Fruit fly (Drosophila melanogaster) whole organism, wandering third instar larva: Measurements from ENCODE around the gene Or33b.

Experiments used
- Abd-B ChIP-seq: fragments of >200 bp; optimal IDR thresholded peaks from 2 replicates; lab custom pipeline; 2017; ENCODE audit warnings: missing biosample characterization, missing genetic modification characterization
- CG32264 ChIP-seq: fragments of 200-800 bp; sonication (Bioruptor generic); optimal IDR thresholded peaks from 2 replicates; lab custom pipeline; 2016; ENCODE audit warnings: missing biosample characterization, missing genetic modification characterization
- CG9705 ChIP-seq: fragments of 200-800 bp; sonication (Bioruptor generic); optimal IDR thresholded peaks from 2 replicates; lab custom pipeline; 2018; ENCODE audit warnings: missing biosample characterization, mild to moderate bottlenecking, missing genetic modification characterization
- CrebA ChIP-seq: fragments of 200-800 bp; sonication (Bioruptor generic); optimal IDR thresholded peaks from 2 replicates; lab custom pipeline; 2016; ENCODE audit warnings: missing biosample characterization, mild to moderate bottlenecking, missing genetic modification characterization, borderline replicate concordance
- Dfd ChIP-seq: fragments of >200 bp; optimal IDR thresholded peaks from 2 replicates; lab custom pipeline; 2017; ENCODE audit warnings: missing biosample characterization, missing genetic modification characterization
- Dif ChIP-seq: fragments of 200-275, 200-300 bp; sonication (Bioruptor generic); optimal IDR thresholded peaks from 2 replicates; lab custom pipeline; 2018; ENCODE audit warnings: missing biosample characterization, missing genetic modification characterization; ENCODE audit not compliant: partially characterized antibody
- GATAd ChIP-seq: sonication (Bioruptor generic); optimal IDR thresholded peaks from 2 replicates; lab custom pipeline; 2016; ENCODE audit warnings: missing biosample characterization, missing genetic modification characterization
- HLH106 ChIP-seq: fragments of 200-800 bp; optimal IDR thresholded peaks from 3 replicates; lab custom pipeline; 2019; ENCODE audit warnings: missing biosample characterization, mild to moderate bottlenecking, missing genetic modification characterization, moderate library complexity
- Hnf4 ChIP-seq: fragments of 200-800 bp; sonication (Bioruptor generic); optimal IDR thresholded peaks from 2 replicates; lab custom pipeline; 2016; ENCODE audit warnings: missing biosample characterization, mild to moderate bottlenecking, missing genetic modification characterization
- Hr78 ChIP-seq: fragments of >200 bp; optimal IDR thresholded peaks from 2 replicates; lab custom pipeline; 2017; ENCODE audit warnings: missing biosample characterization, missing genetic modification characterization
- Hr83 ChIP-seq: fragments of 200-300 bp; sonication (Bioruptor generic); optimal IDR thresholded peaks from 2 replicates; lab custom pipeline; 2016; ENCODE audit warnings: missing biosample characterization, mild to moderate bottlenecking, missing genetic modification characterization, moderate library complexity; ENCODE audit not compliant: poor library complexity, severe bottlenecking
- Jra ChIP-seq: sonication (Bioruptor generic); optimal IDR thresholded peaks from 2 replicates; lab custom pipeline; 2016; ENCODE audit warnings: missing biosample characterization, missing genetic modification characterization
- Mio ChIP-seq: sonication (Bioruptor generic); optimal IDR thresholded peaks from 2 replicates; lab custom pipeline; 2016; ENCODE audit warnings: missing biosample characterization, missing genetic modification characterization
- Myc ChIP-seq: fragments of >200 bp; optimal IDR thresholded peaks from 2 replicates; lab custom pipeline; 2017
- N ChIP-seq: fragments of >200 bp; optimal IDR thresholded peaks from 2 replicates; lab custom pipeline; 2018; ENCODE audit warnings: missing biosample characterization, missing external identifiers, missing genetic modification characterization
- OdsH ChIP-seq: fragments of 200-800 bp; sonication (Bioruptor generic); optimal IDR thresholded peaks from 2 replicates; lab custom pipeline; 2016; ENCODE audit warnings: missing biosample characterization, mild to moderate bottlenecking, missing genetic modification characterization
- Rel ChIP-seq, 2 experiments: fragments of 200-800 bp; sonication (Bioruptor generic) in 1 of 2; optimal IDR thresholded peaks; 2 replicates in 1 of 2; 3 replicates in 1 of 2; lab custom pipeline; 2016 to 2019; ENCODE audit warnings: mild to moderate bottlenecking in 2 of 2, missing biosample characterization in 2 of 2, missing genetic modification characterization in 2 of 2, moderate library complexity in 1 of 2
- Sp1 ChIP-seq: fragments of 200-800 bp; sonication (Bioruptor generic); optimal IDR thresholded peaks from 3 replicates; lab custom pipeline; 2019; ENCODE audit warnings: missing biosample characterization, mild to moderate bottlenecking, missing genetic modification characterization, moderate library complexity
- Vsx2 ChIP-seq: fragments of 200-300, 225-300 bp; sonication (Bioruptor generic); optimal IDR thresholded peaks from 2 replicates; lab custom pipeline; 2018; ENCODE audit warnings: missing biosample characterization, missing genetic modification characterization; ENCODE audit not compliant: partially characterized antibody
- br ChIP-seq: fragments of 200-800 bp; sonication (Bioruptor generic); optimal IDR thresholded peaks from 2 replicates; lab custom pipeline; 2016; ENCODE audit warnings: missing biosample characterization, missing genetic modification characterization
- brk ChIP-seq: fragments of 200-800 bp; sonication (Bioruptor generic); optimal IDR thresholded peaks from 2 replicates; lab custom pipeline; 2016; ENCODE audit warnings: missing biosample characterization, mild to moderate bottlenecking, missing genetic modification characterization
- dl ChIP-seq, 2 experiments: fragments of 175-275, 200-275 bp in 1 of 2; fragments of 200-275 bp in 1 of 2; sonication (Bioruptor generic); optimal IDR thresholded peaks; lab custom pipeline; 2018; ENCODE audit warnings: mild to moderate bottlenecking in 2 of 2, missing biosample characterization in 2 of 2, missing genetic modification characterization in 2 of 2, moderate library complexity in 2 of 2; ENCODE audit not compliant: partially characterized antibody in 2 of 2, insufficient read depth in 1 of 2
- dmrt93B ChIP-seq: fragments of 200-800 bp; sonication (Bioruptor generic); optimal IDR thresholded peaks from 2 replicates; lab custom pipeline; 2018; ENCODE audit warnings: missing biosample characterization, mild to moderate bottlenecking, missing genetic modification characterization
- dsf ChIP-seq: sonication (Bioruptor generic); optimal IDR thresholded peaks from 2 replicates; lab custom pipeline; 2016; ENCODE audit warnings: missing biosample characterization, missing genetic modification characterization, borderline replicate concordance
- ey ChIP-seq: fragments of 200-800 bp; sonication (Bioruptor generic); optimal IDR thresholded peaks from 2 replicates; lab custom pipeline; 2016; ENCODE audit warnings: missing biosample characterization, missing genetic modification characterization
- foxo ChIP-seq, 2 experiments: fragments of 200-800 bp; sonication (Bioruptor generic); optimal IDR thresholded peaks; 2 replicates in 1 of 2; 3 replicates in 1 of 2; lab custom pipeline; 2016 to 2017; ENCODE audit warnings: missing biosample characterization in 2 of 2, missing genetic modification characterization in 2 of 2
- fru ChIP-seq: fragments of 200-800 bp; sonication (Bioruptor generic); optimal IDR thresholded peaks from 3 replicates; lab custom pipeline; 2016; ENCODE audit warnings: missing biosample characterization, mild to moderate bottlenecking, missing genetic modification characterization
- h ChIP-seq: fragments of 200-800 bp; sonication (Bioruptor generic); optimal IDR thresholded peaks from 3 replicates; lab custom pipeline; 2016; ENCODE audit warnings: missing biosample characterization, mild to moderate bottlenecking, missing genetic modification characterization
- jim ChIP-seq: fragments of 175-275, 200-325 bp; sonication (Bioruptor generic); optimal IDR thresholded peaks from 2 replicates; lab custom pipeline; 2016; ENCODE audit warnings: missing biosample characterization, mild to moderate bottlenecking, missing genetic modification characterization
- lola ChIP-seq: fragments of >200 bp; optimal IDR thresholded peaks from 2 replicates; lab custom pipeline; 2017; ENCODE audit warnings: missing biosample characterization, missing genetic modification characterization
- pan ChIP-seq: fragments of >200 bp; optimal IDR thresholded peaks from 2 replicates; lab custom pipeline; 2017
- psq ChIP-seq: fragments of 200-800 bp; sonication (Bioruptor generic); optimal IDR thresholded peaks from 3 replicates; lab custom pipeline; 2017; ENCODE audit warnings: missing biosample characterization, mild to moderate bottlenecking, missing genetic modification characterization, moderate library complexity
- rgr ChIP-seq: fragments of 200-800 bp; sonication (Bioruptor generic); optimal IDR thresholded peaks from 3 replicates; lab custom pipeline; 2016; ENCODE audit warnings: missing biosample characterization, mild to moderate bottlenecking, missing genetic modification characterization
- sage ChIP-seq: fragments of 200-800 bp; sonication (Bioruptor generic); optimal IDR thresholded peaks from 2 replicates; lab custom pipeline; 2016; ENCODE audit warnings: missing biosample characterization, mild to moderate bottlenecking, missing genetic modification characterization
- sv ChIP-seq: fragments of 200-800 bp; sonication (Bioruptor generic); optimal IDR thresholded peaks from 3 replicates; lab custom pipeline; 2016; ENCODE audit warnings: missing biosample characterization, missing genetic modification characterization
- tai ChIP-seq: sonication (Bioruptor generic); optimal IDR thresholded peaks from 2 replicates; lab custom pipeline; 2016; ENCODE audit warnings: missing biosample characterization, missing genetic modification characterization
- usp ChIP-seq: fragments of >200 bp; optimal IDR thresholded peaks from 2 replicates; lab custom pipeline; 2017; ENCODE audit warnings: missing biosample characterization, missing genetic modification characterization
- woc ChIP-seq: sonication (Bioruptor generic); optimal IDR thresholded peaks from 2 replicates; lab custom pipeline; 2016; ENCODE audit warnings: missing biosample characterization, mild to moderate bottlenecking, missing genetic modification characterization

The Or33b gene

dm6 chr2L:11969424-11969823, 33.4 kb downstream of the Or33b start:
- TF ChIP-seq brk (no peak), Rel (GFP tag; optimal IDR thresholded peaks at IDR 0.05; lab: Kevin White, UChicago) (no peak), Rel (tag; optimal IDR thresholded peaks at IDR 0.05; lab: Kevin White, UChicago) (peak; percentile 73)
- TF ChIP-seq, all 38 proteins: peak for 1

- TF ChIP-seq woc (GFP tag; lab: Kevin White, UChicago), result no peak
- no peak for TF ChIP-seq HLH106 (tag; lab: Kevin White, UChicago)
- TF ChIP-seq sage (GFP tag; lab: Kevin White, UChicago), result no peak
- TF ChIP-seq OdsH, result no peak
- no peak for TF ChIP-seq Sp1 (GFP tag; lab: Kevin White, UChicago)
- TF ChIP-seq Hr78 (GFP tag; lab: Kevin White, UChicago), result no peak
- no peak for TF ChIP-seq psq (GFP tag; lab: Kevin White, UChicago)
- no peak for TF ChIP-seq dl (GFP tag; optimal IDR thresholded peaks at IDR 0.05; lab: Kevin White, UChicago; ENCODE audit: insufficient read depth in 1 of 2, partially characterized antibody in 2 of 2)
- TF ChIP-seq usp (GFP tag; lab: Kevin White, UChicago), result no peak
- no peak for TF ChIP-seq CrebA (GFP tag; lab: Kevin White, UChicago)
- no peak for TF ChIP-seq rgr (GFP tag; lab: Kevin White, UChicago)
- TF ChIP-seq Rel (GFP tag; optimal IDR thresholded peaks at IDR 0.05; lab: Kevin White, UChicago), result no peak
- no peak for TF ChIP-seq Rel (tag; optimal IDR thresholded peaks at IDR 0.05; lab: Kevin White, UChicago)
- no peak for TF ChIP-seq CG32264
- no peak for TF ChIP-seq pan
- no peak for TF ChIP-seq ey (GFP tag; lab: Kevin White, UChicago)
- TF ChIP-seq br (GFP tag; lab: Kevin White, UChicago), result no peak
- TF ChIP-seq GATAd (GFP tag; lab: Kevin White, UChicago), result no peak
Measured at dm6 chr2L:11970343-11970742, 34.4 kb downstream of the Or33b start.

- TF ChIP-seq CG32264 (peak; percentile 24), Hr83 (peak; percentile 83), lola (no peak), h (GFP tag; lab: Kevin White, UChicago) (peak; percentile 75), brk (no peak), tai (GFP tag; lab: Kevin White, UChicago) (no peak), Hnf4 (GFP tag; lab: Kevin White, UChicago) (no peak), Rel (GFP tag; optimal IDR thresholded peaks at IDR 0.05; lab: Kevin White, UChicago) (no peak), Rel (tag; optimal IDR thresholded peaks at IDR 0.05; lab: Kevin White, UChicago) (peak; percentile 69), sage (GFP tag; lab: Kevin White, UChicago) (no peak), Dfd (GFP tag; lab: Kevin White, UChicago) (no peak), dmrt93B (GFP tag; lab: Kevin White, UChicago) (no peak), OdsH (peak; percentile 20), dsf (no peak), Jra (peak; percentile 46), psq (GFP tag; lab: Kevin White, UChicago) (peak; percentile 7), Vsx2 (GFP tag; lab: Kevin White, UChicago) (peak; percentile 81), foxo (GFP tag; optimal IDR thresholded peaks at IDR 0.05; lab: Kevin White, UChicago) (peak in 1 of 2 experiments; percentile 34), rgr (GFP tag; lab: Kevin White, UChicago) (peak; percentile 50), fru (GFP tag; lab: Kevin White, UChicago) (peak; percentile 51), dl (GFP tag; optimal IDR thresholded peaks at IDR 0.05; lab: Kevin White, UChicago; ENCODE audit: insufficient read depth in 1 of 2, partially characterized antibody in 2 of 2) (peak; percentile 56 to 82), HLH106 (tag; lab: Kevin White, UChicago) (peak; percentile 24), ey (GFP tag; lab: Kevin White, UChicago) (no peak), N (GFP tag; lab: Kevin White, UChicago) (no peak), Hr78 (GFP tag; lab: Kevin White, UChicago) (no peak), Myc (lab: Kevin White, UChicago) (no peak), CrebA (GFP tag; lab: Kevin White, UChicago) (no peak), CG9705 (GFP tag; lab: Kevin White, UChicago) (no peak), br (GFP tag; lab: Kevin White, UChicago) (peak; percentile 44), Dif (peak; percentile 84), woc (GFP tag; lab: Kevin White, UChicago) (no peak), sv (GFP tag; lab: Kevin White, UChicago) (no peak), Sp1 (GFP tag; lab: Kevin White, UChicago) (peak; percentile 46), GATAd (GFP tag; lab: Kevin White, UChicago) (no peak), jim (GFP tag; lab: Kevin White, UChicago) (peak; percentile 59), Abd-B (GFP tag; lab: Kevin White, UChicago) (no peak), pan (no peak), usp (GFP tag; lab: Kevin White, UChicago) (no peak), Mio (GFP tag; lab: Kevin White, UChicago) (no peak)
Measured at dm6 chr2L:11970853-11971397, 34.9 kb downstream of the Or33b start.
